Worm (Caenorhabditis elegans) whole organism, L1 larva: ENCODE measurements around the gene clec-68.

Source experiments
- C34B4.2 ChIP-seq: sonication (generic microtip); optimal IDR thresholded peaks from 2 replicates; lab custom pipeline; 2017; ENCODE audit warnings: mild to moderate bottlenecking, missing genetic modification characterization, missing compliant biosample characterization
- Y116A8C.19 ChIP-seq: sonication (generic microtip); optimal IDR thresholded peaks from 2 replicates; lab custom pipeline; 2016; ENCODE audit warnings: missing compliant biosample characterization, missing genetic modification characterization, borderline replicate concordance
- aly-2 ChIP-seq: fragments of 150-350 bp; optimal IDR thresholded peaks from 2 replicates; lab custom pipeline; 2014; ENCODE audit warnings: missing biosample characterization, missing genetic modification characterization
- blmp-1 ChIP-seq: fragments of 150-350 bp; optimal IDR thresholded peaks from 2 replicates; lab custom pipeline; 2014; ENCODE audit warnings: missing biosample characterization, missing genetic modification characterization
- ceh-8 ChIP-seq: fragments of 200-800 bp; sonication (Bioruptor generic); optimal IDR thresholded peaks from 2 replicates; lab custom pipeline; 2018; ENCODE audit warnings: mild to moderate bottlenecking, missing genetic modification characterization, moderate library complexity, missing compliant biosample characterization
- ceh-82 ChIP-seq, 3 experiments: fragments of 150-350 bp in 1 of 3; sonication (generic microtip) in 2 of 3; optimal IDR thresholded peaks; 2 replicates each; lab custom pipeline; 2014 to 2017; ENCODE audit warnings: missing biosample characterization in 3 of 3, missing genetic modification characterization in 3 of 3
- ceh-90 ChIP-seq: sonication (generic microtip); optimal IDR thresholded peaks from 2 replicates; lab custom pipeline; 2016; ENCODE audit warnings: missing genetic modification characterization, missing compliant biosample characterization
- efl-1 ChIP-seq, 4 experiments: fragments of 150-350 bp; optimal IDR thresholded peaks in 3 of 4; peaks in 1 of 4; 1 replicate in 1 of 4; 2 replicates in 3 of 4; lab custom pipeline; 2014; ENCODE audit warnings: missing biosample characterization in 2 of 4, missing genetic modification characterization in 2 of 4, missing genetic modification reagents in 2 of 4
- efl-3 ChIP-seq: fragments of 200-800 bp; sonication (Bioruptor generic); optimal IDR thresholded peaks from 2 replicates; lab custom pipeline; 2018; ENCODE audit warnings: mild to moderate bottlenecking, missing genetic modification characterization, missing compliant biosample characterization
- egl-27 ChIP-seq, 2 experiments: fragments of 150-350 bp in 1 of 2; sonication (generic microtip); optimal IDR thresholded peaks; 3 replicates each; lab custom pipeline; 2017 to 2018; ENCODE audit warnings: missing biosample characterization in 2 of 2, missing genetic modification characterization in 2 of 2, missing genetic modification reagents in 2 of 2
- elt-2 ChIP-seq: sonication (generic microtip); optimal IDR thresholded peaks from 2 replicates; lab custom pipeline; 2016; ENCODE audit warnings: missing genetic modification characterization, mild to moderate bottlenecking, inconsistent platforms, missing compliant biosample characterization, missing genetic modification reagents
- fkh-10 ChIP-seq: sonication (generic microtip); optimal IDR thresholded peaks from 2 replicates; lab custom pipeline; 2017; ENCODE audit warnings: missing biosample characterization, missing genetic modification reagents, missing genetic modification characterization
- fkh-4 ChIP-seq: sonication (generic microtip); optimal IDR thresholded peaks from 2 replicates; lab custom pipeline; 2016; ENCODE audit warnings: missing compliant biosample characterization, missing genetic modification characterization, borderline replicate concordance
- fkh-8 ChIP-seq: sonication (generic microtip); optimal IDR thresholded peaks from 2 replicates; lab custom pipeline; 2016; ENCODE audit warnings: mild to moderate bottlenecking, missing genetic modification characterization, missing compliant biosample characterization
- fos-1 ChIP-seq: fragments of 150-350 bp; optimal IDR thresholded peaks from 2 replicates; lab custom pipeline; 2014; ENCODE audit warnings: missing biosample characterization, missing genetic modification characterization
- grh-1 ChIP-seq: fragments of 200-800 bp; sonication (Bioruptor generic); IDR thresholded peaks from 2 replicates; pipeline ENCODE4 v1.3.6; 2022; ENCODE audit warnings: missing genetic modification reagents, missing genetic modification characterization, missing compliant biosample characterization
- hlh-4 ChIP-seq: sonication (generic microtip); optimal IDR thresholded peaks from 2 replicates; lab custom pipeline; 2016; ENCODE audit warnings: mild to moderate bottlenecking, missing genetic modification characterization, missing compliant biosample characterization
- irx-1 ChIP-seq: sonication (generic microtip); optimal IDR thresholded peaks from 2 replicates; lab custom pipeline; 2016; ENCODE audit warnings: missing genetic modification characterization, missing compliant biosample characterization
- isw-1 ChIP-seq: fragments of 200-800 bp; sonication (Bioruptor generic); IDR thresholded peaks from 2 replicates; pipeline ENCODE4 v1.3.6; 2022; ENCODE audit warnings: missing genetic modification characterization, missing compliant biosample characterization
- lin-13 ChIP-seq: fragments of 150-350 bp; optimal IDR thresholded peaks from 2 replicates; lab custom pipeline; 2014; ENCODE audit warnings: missing biosample characterization, missing genetic modification reagents, missing genetic modification characterization
- lin-14 ChIP-seq: fragments of 200-800 bp; sonication (Bioruptor generic); optimal IDR thresholded peaks from 2 replicates; lab custom pipeline; 2018; ENCODE audit warnings: mild to moderate bottlenecking, missing genetic modification characterization, moderate library complexity, missing compliant biosample characterization
- lin-15B ChIP-seq: fragments of 150-350 bp; sonication (generic microtip); optimal IDR thresholded peaks from 3 replicates; lab custom pipeline; 2014; ENCODE audit warnings: missing biosample characterization, missing genetic modification characterization
- lin-39 ChIP-seq: fragments of 150-350 bp; optimal IDR thresholded peaks from 2 replicates; lab custom pipeline; 2014; ENCODE audit warnings: missing biosample characterization, missing genetic modification reagents, missing genetic modification characterization
- nhr-19 ChIP-seq: fragments of 200-800 bp; sonication (Bioruptor generic); conservative IDR thresholded peaks from 2 replicates; pipeline ENCODE4 v1.3.6; 2022; ENCODE audit warnings: missing genetic modification characterization, missing compliant biosample characterization
- nhr-77 ChIP-seq: fragments of 150-350 bp; optimal IDR thresholded peaks from 2 replicates; lab custom pipeline; 2014; ENCODE audit warnings: missing biosample characterization, missing genetic modification characterization
- pax-3 ChIP-seq: fragments of 200-800 bp; sonication (Bioruptor generic); optimal IDR thresholded peaks from 2 replicates; lab custom pipeline; 2018; ENCODE audit warnings: mild to moderate bottlenecking, missing genetic modification characterization, moderate library complexity, missing compliant biosample characterization
- rnt-1 ChIP-seq: sonication (generic microtip); optimal IDR thresholded peaks from 2 replicates; lab custom pipeline; 2016; ENCODE audit warnings: mild to moderate bottlenecking, missing genetic modification characterization, moderate library complexity, missing compliant biosample characterization
- sox-4 ChIP-seq: sonication (generic microtip); optimal IDR thresholded peaks from 2 replicates; lab custom pipeline; 2016; ENCODE audit warnings: missing genetic modification characterization, missing compliant biosample characterization
- sptf-1 ChIP-seq: fragments of 150-350 bp; optimal IDR thresholded peaks from 2 replicates; lab custom pipeline; 2014; ENCODE audit warnings: missing biosample characterization, missing genetic modification characterization
- swsn-7 ChIP-seq: sonication (generic microtip); optimal IDR thresholded peaks from 2 replicates; lab custom pipeline; 2016; ENCODE audit warnings: missing genetic modification characterization, missing compliant biosample characterization
- unc-130 ChIP-seq: fragments of 150-350 bp; optimal IDR thresholded peaks from 2 replicates; lab custom pipeline; 2017; ENCODE audit warnings: missing biosample characterization, missing genetic modification characterization, inconsistent platforms
- unc-30 ChIP-seq: sonication (generic microtip); optimal IDR thresholded peaks from 2 replicates; lab custom pipeline; 2017; ENCODE audit warnings: missing biosample characterization, missing genetic modification characterization
- unc-62 ChIP-seq: fragments of 150-350 bp; optimal IDR thresholded peaks from 2 replicates; lab custom pipeline; 2014; ENCODE audit warnings: missing biosample characterization, missing genetic modification reagents, missing genetic modification characterization
- ztf-11 ChIP-seq, 2 experiments: sonication (generic microtip); optimal IDR thresholded peaks; 2 replicates each; lab custom pipeline; 2016 to 2017; ENCODE audit warnings: missing genetic modification characterization in 2 of 2, missing biosample characterization in 1 of 2, missing compliant biosample characterization in 1 of 2

Gene clec-68

ce11 chrIV:3914462-3914861, 11.8 kb upstream of the clec-68 start, which contains the start of gene F56D6.19:
Gene F56D6.19 (plus strand): TSS chrIV:3914762.
- TF ChIP-seq hlh-4: no peak
- TF ChIP-seq aly-2 (tag; lab: Kevin White, UChicago): no peak
- TF ChIP-seq fkh-4 (tag; lab: Kevin White, UChicago): no peak
- TF ChIP-seq efl-1 (optimal IDR thresholded peaks at IDR 0.05; lab: Kevin White, UChicago): no peak
- peak in 1 of 2 experiments; percentile 64 for TF ChIP-seq efl-1 (GFP tag; optimal IDR thresholded peaks at IDR 0.05 in 1 of 2; lab: Kevin White, UChicago)
- TF ChIP-seq lin-13: no peak

- TF ChIP-seq fkh-10 (GFP tag; lab: Kevin White, UChicago): no peak
- no peak for TF ChIP-seq grh-1 (GFP tag; lab: Robert Waterston, UW)
- no peak for TF ChIP-seq ceh-82 (tag; optimal IDR thresholded peaks at IDR 0.05; lab: Kevin White, UChicago)
- TF ChIP-seq irx-1: no peak
- no peak for TF ChIP-seq sox-4 (tag; lab: Kevin White, UChicago)
- no peak for TF ChIP-seq blmp-1
- no peak for TF ChIP-seq ceh-90 (tag; lab: Kevin White, UChicago)
- TF ChIP-seq elt-2: no peak
- TF ChIP-seq ztf-11 (tag; optimal IDR thresholded peaks at IDR 0.05; lab: Kevin White, UChicago): no peak
- TF ChIP-seq fkh-8 (tag; lab: Kevin White, UChicago): no peak
- no peak for TF ChIP-seq C34B4.2 (tag; lab: Kevin White, UChicago)
- no peak for TF ChIP-seq lin-14 (GFP tag; lab: Kevin White, UChicago)
- no peak for TF ChIP-seq nhr-77 (tag; lab: Kevin White, UChicago)
These were observed 10.9 kb upstream of the clec-68 start, which contains the start of gene srz-20 for ce11 chrIV:3915296-3915695. Gene srz-20 (plus strand): TSS chrIV:3915596.

ce11 chrIV:3917405-3917804, 8.8 kb upstream of the clec-68 start, which contains the start of gene F56D6.14:
Gene F56D6.14 (plus strand): TSS chrIV:3917705.
- TF ChIP-seq lin-15B (tag; lab: Kevin White, UChicago): no peak
- no peak for TF ChIP-seq egl-27 (tag; optimal IDR thresholded peaks at IDR 0.05; lab: Kevin White, UChicago)
- no peak for TF ChIP-seq unc-130 (tag; lab: Kevin White, UChicago)

- no peak for TF ChIP-seq ceh-8 (GFP tag; lab: Kevin White, UChicago)
- TF ChIP-seq efl-3 (GFP tag; lab: Kevin White, UChicago): no peak
- TF ChIP-seq sptf-1 (tag; lab: Kevin White, UChicago): no peak
- TF ChIP-seq fos-1 (tag; lab: Kevin White, UChicago): no peak
- TF ChIP-seq swsn-7 (tag; lab: Kevin White, UChicago): no peak
- no peak for TF ChIP-seq unc-30
- TF ChIP-seq elt-2: no peak
- no peak for TF ChIP-seq irx-1
- no peak for TF ChIP-seq Y116A8C.19
- TF ChIP-seq fkh-4 (tag; lab: Kevin White, UChicago): no peak
- no peak for TF ChIP-seq lin-39 (tag; lab: Kevin White, UChicago)
- TF ChIP-seq rnt-1: no peak
- no peak for TF ChIP-seq grh-1 (GFP tag; lab: Robert Waterston, UW)
- TF ChIP-seq isw-1 (GFP tag; lab: Robert Waterston, UW): no peak
- TF ChIP-seq unc-62 (GFP tag; lab: Kevin White, UChicago): no peak
- no peak for TF ChIP-seq pax-3
- TF ChIP-seq C34B4.2 (tag; lab: Kevin White, UChicago): no peak
- TF ChIP-seq nhr-19 (GFP tag; lab: Robert Waterston, UW): no peak
These were observed 8.1 kb upstream of the clec-68 start, which contains the start of gene F56D6.23 for ce11 chrIV:3918160-3918559. Gene F56D6.23 (plus strand): TSS chrIV:3918460.

ce11 chrIV:3919506-3919905, 6.7 kb upstream of the clec-68 start, which contains the start of gene srz-19:
Gene srz-19 (plus strand): TSS chrIV:3919806.
- TF ChIP-seq efl-1 (optimal IDR thresholded peaks at IDR 0.05; lab: Kevin White, UChicago): no peak
- no peak for TF ChIP-seq efl-1 (GFP tag; optimal IDR thresholded peaks at IDR 0.05 in 1 of 2; lab: Kevin White, UChicago)
- no peak for TF ChIP-seq irx-1
